Worm (Caenorhabditis elegans) whole organism, L1 larva: ENCODE results near the gene Y22D7AR.14.

Source experiments
- aly-2 ChIP-seq: fragments of 150-350 bp; optimal IDR thresholded peaks from 2 replicates; lab custom pipeline; 2014; ENCODE audit warnings: missing biosample characterization, missing genetic modification characterization
- dpl-1 ChIP-seq, 3 experiments: fragments of 150-350 bp in 2 of 3; sonication (generic microtip) in 1 of 3; optimal IDR thresholded peaks; 2 replicates each; lab custom pipeline; 2014 to 2017; ENCODE audit warnings: missing biosample characterization in 3 of 3, missing genetic modification characterization in 3 of 3, missing genetic modification reagents in 3 of 3
- lin-39 ChIP-seq: fragments of 150-350 bp; optimal IDR thresholded peaks from 2 replicates; lab custom pipeline; 2014; ENCODE audit warnings: missing biosample characterization, missing genetic modification reagents, missing genetic modification characterization
- sptf-1 ChIP-seq: fragments of 150-350 bp; optimal IDR thresholded peaks from 2 replicates; lab custom pipeline; 2014; ENCODE audit warnings: missing biosample characterization, missing genetic modification characterization

DNA sequence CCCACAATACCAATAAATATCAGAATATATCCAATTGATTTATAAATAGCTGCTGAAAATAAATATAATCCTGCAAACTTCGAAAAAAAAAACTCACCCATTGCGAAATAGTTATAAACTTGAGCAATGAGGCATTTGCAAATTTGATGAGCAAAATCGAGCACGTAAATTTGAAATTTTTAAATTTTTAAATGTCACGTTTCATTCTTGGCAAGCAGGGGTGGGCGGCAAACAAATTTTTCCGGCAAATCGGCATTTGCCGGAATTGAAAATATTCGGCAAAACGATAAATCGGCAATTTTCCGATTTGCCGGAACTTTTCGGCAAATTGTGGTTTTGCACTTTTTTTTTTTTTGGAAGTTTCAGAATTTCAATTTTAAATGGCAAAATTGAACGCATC lies at the start of gene Y22D7AR.14:
- TF ChIP-seq sptf-1 (tag; lab: Kevin White, UChicago): no peak
- TF ChIP-seq aly-2 (tag; lab: Kevin White, UChicago): no peak
- TF ChIP-seq lin-39 (tag; lab: Kevin White, UChicago): no peak
- no peak for TF ChIP-seq dpl-1 (GFP tag; optimal IDR thresholded peaks at IDR 0.05; lab: Kevin White, UChicago)
